Worm (Caenorhabditis elegans): ENCODE measurements around the gene Y82E9BL.1.

Y82E9BL.1 gene

ce11 chrIII:1347003-1347402, 8.2 kb downstream of the Y82E9BL.1 start:
- no peak for TF ChIP-seq flt-1 (GFP tag; IDR thresholded peaks at IDR 0.05)
- no peak for TF ChIP-seq tbx-37 (GFP tag; conservative IDR thresholded peaks at IDR 0.05)
- TF ChIP-seq ama-1 (optimal IDR thresholded peaks at IDR 0.05): no peak

ce11 chrIII:1345694-1346093, 9.5 kb downstream of the Y82E9BL.1 start, which contains the start of gene Y82E9BL.6:
Gene Y82E9BL.6, minus strand, starts transcription at chrIII:1345794.
- TF ChIP-seq pes-1 (GFP tag; IDR thresholded peaks at IDR 0.05): no peak

ce11 chrIII:1342919-1343419, 12.3 kb downstream of the Y82E9BL.1 start, which contains the start of gene fbxa-27:
Gene fbxa-27, plus strand, starts transcription at chrIII:1342969.
- TF ChIP-seq hmbx-1 (tag; optimal IDR thresholded peaks at IDR 0.05): no peak
- TF ChIP-seq hnd-1 (tag; optimal IDR thresholded peaks at IDR 0.05): no peak
- TF ChIP-seq flt-1 (GFP tag; IDR thresholded peaks at IDR 0.05): no peak
- TF ChIP-seq sea-1 (GFP tag; conservative IDR thresholded peaks at IDR 0.05): no peak
- no peak for TF ChIP-seq tra-4 (tag; optimal IDR thresholded peaks at IDR 0.05)
- no peak for TF ChIP-seq ets-7 (tag; optimal IDR thresholded peaks at IDR 0.05)
- no peak for TF ChIP-seq tbx-37 (GFP tag; conservative IDR thresholded peaks at IDR 0.05)
- no peak for TF ChIP-seq aly-1 (tag; optimal IDR thresholded peaks at IDR 0.05)
- TF ChIP-seq ama-1 (optimal IDR thresholded peaks at IDR 0.05): no peak
- TF ChIP-seq ceh-36 (tag; optimal IDR thresholded peaks at IDR 0.05): no peak
- TF ChIP-seq tbx-11 (GFP tag; IDR thresholded peaks at IDR 0.05): no peak
- no peak for TF ChIP-seq hmg-4 (GFP tag; optimal IDR thresholded peaks at IDR 0.05)
- no peak for TF ChIP-seq scrt-1 (GFP tag; IDR thresholded peaks at IDR 0.05)
- TF ChIP-seq B0310.2 (tag; optimal IDR thresholded peaks at IDR 0.05): no peak
- no peak for TF ChIP-seq pes-1 (GFP tag; IDR thresholded peaks at IDR 0.05)
- no peak for TF ChIP-seq ceh-13 (GFP tag; optimal IDR thresholded peaks at IDR 0.05)
- TF ChIP-seq F13C5.2 (tag; optimal IDR thresholded peaks at IDR 0.05): no peak

- TF ChIP-seq scrt-1 (GFP tag; IDR thresholded peaks at IDR 0.05) (no peak), pes-1 (GFP tag; IDR thresholded peaks at IDR 0.05) (no peak), aly-1 (tag; optimal IDR thresholded peaks at IDR 0.05) (no peak), sea-1 (GFP tag; conservative IDR thresholded peaks at IDR 0.05) (no peak), tbx-37 (GFP tag; conservative IDR thresholded peaks at IDR 0.05) (no peak), F13C5.2 (tag; optimal IDR thresholded peaks at IDR 0.05) (no peak), ets-7 (tag; optimal IDR thresholded peaks at IDR 0.05) (no peak), ceh-36 (tag; optimal IDR thresholded peaks at IDR 0.05) (no peak), ceh-13 (GFP tag; optimal IDR thresholded peaks at IDR 0.05) (no peak), ama-1 (optimal IDR thresholded peaks at IDR 0.05) (no peak), hmbx-1 (tag; optimal IDR thresholded peaks at IDR 0.05) (no peak), tra-4 (tag; optimal IDR thresholded peaks at IDR 0.05) (no peak), B0310.2 (tag; optimal IDR thresholded peaks at IDR 0.05) (no peak), tbx-11 (GFP tag; IDR thresholded peaks at IDR 0.05) (no peak), hmg-4 (GFP tag; optimal IDR thresholded peaks at IDR 0.05) (no peak)
These were observed 12.7 kb downstream of the Y82E9BL.1 start, which contains the start of gene fbxa-26 for ce11 chrIII:1342488-1342887. Gene fbxa-26, minus strand, starts transcription at chrIII:1342522.

- TF ChIP-seq tbx-37 (GFP tag; conservative IDR thresholded peaks at IDR 0.05) (no peak), tbx-11 (GFP tag; IDR thresholded peaks at IDR 0.05) (no peak), ceh-13 (GFP tag; optimal IDR thresholded peaks at IDR 0.05) (no peak), ama-1 (optimal IDR thresholded peaks at IDR 0.05) (no peak), hmg-4 (GFP tag; optimal IDR thresholded peaks at IDR 0.05) (no peak), hmbx-1 (tag; optimal IDR thresholded peaks at IDR 0.05) (no peak), pes-1 (GFP tag; IDR thresholded peaks at IDR 0.05) (no peak), flt-1 (GFP tag; IDR thresholded peaks at IDR 0.05) (no peak), sea-1 (GFP tag; conservative IDR thresholded peaks at IDR 0.05) (no peak), aly-1 (tag; optimal IDR thresholded peaks at IDR 0.05) (no peak), ets-7 (tag; optimal IDR thresholded peaks at IDR 0.05) (no peak), B0310.2 (tag; optimal IDR thresholded peaks at IDR 0.05) (no peak), scrt-1 (GFP tag; IDR thresholded peaks at IDR 0.05) (no peak), ceh-36 (tag; optimal IDR thresholded peaks at IDR 0.05) (no peak), hnd-1 (tag; optimal IDR thresholded peaks at IDR 0.05) (no peak)
These were observed 15.0 kb downstream of the Y82E9BL.1 start, which contains the start of gene fbxa-5 for ce11 chrIII:1340240-1340639. Gene fbxa-5, minus strand, starts transcription at chrIII:1340340.

- TF ChIP-seq B0310.2 (tag; optimal IDR thresholded peaks at IDR 0.05) (no peak), flt-1 (GFP tag; IDR thresholded peaks at IDR 0.05) (no peak), hmg-4 (GFP tag; optimal IDR thresholded peaks at IDR 0.05) (no peak), tbx-37 (GFP tag; conservative IDR thresholded peaks at IDR 0.05) (no peak), ceh-13 (GFP tag; optimal IDR thresholded peaks at IDR 0.05) (no peak), tra-4 (tag; optimal IDR thresholded peaks at IDR 0.05) (no peak), tbx-11 (GFP tag; IDR thresholded peaks at IDR 0.05) (no peak), ceh-36 (tag; optimal IDR thresholded peaks at IDR 0.05) (no peak), scrt-1 (GFP tag; IDR thresholded peaks at IDR 0.05) (no peak), hnd-1 (tag; optimal IDR thresholded peaks at IDR 0.05) (no peak), pes-1 (GFP tag; IDR thresholded peaks at IDR 0.05) (no peak), F13C5.2 (tag; optimal IDR thresholded peaks at IDR 0.05) (no peak), aly-1 (tag; optimal IDR thresholded peaks at IDR 0.05) (no peak), hmbx-1 (tag; optimal IDR thresholded peaks at IDR 0.05) (no peak), ets-7 (tag; optimal IDR thresholded peaks at IDR 0.05) (no peak)
These were observed 23.3 kb downstream of the Y82E9BL.1 start, which contains the start of gene Y82E9BL.19 for ce11 chrIII:1331894-1332293. Gene Y82E9BL.19, plus strand, starts transcription at chrIII:1332016.

- TF ChIP-seq ceh-13 (GFP tag; optimal IDR thresholded peaks at IDR 0.05) (no peak), ets-7 (tag; optimal IDR thresholded peaks at IDR 0.05) (no peak), flt-1 (GFP tag; IDR thresholded peaks at IDR 0.05) (no peak), aly-1 (tag; optimal IDR thresholded peaks at IDR 0.05) (no peak), tbx-11 (GFP tag; IDR thresholded peaks at IDR 0.05) (no peak), scrt-1 (GFP tag; IDR thresholded peaks at IDR 0.05) (no peak), tra-4 (tag; optimal IDR thresholded peaks at IDR 0.05) (no peak), B0310.2 (tag; optimal IDR thresholded peaks at IDR 0.05) (no peak), ceh-36 (tag; optimal IDR thresholded peaks at IDR 0.05) (no peak), pes-1 (GFP tag; IDR thresholded peaks at IDR 0.05) (no peak), hnd-1 (tag; optimal IDR thresholded peaks at IDR 0.05) (no peak), sea-1 (GFP tag; conservative IDR thresholded peaks at IDR 0.05) (no peak), hmbx-1 (tag; optimal IDR thresholded peaks at IDR 0.05) (no peak), tbx-37 (GFP tag; conservative IDR thresholded peaks at IDR 0.05) (no peak), F13C5.2 (tag; optimal IDR thresholded peaks at IDR 0.05) (no peak), hmg-4 (GFP tag; optimal IDR thresholded peaks at IDR 0.05) (no peak), ama-1 (optimal IDR thresholded peaks at IDR 0.05) (no peak)
These were observed 28.7 kb downstream of the Y82E9BL.1 start, which contains the start of gene Y82E9BL.18 for ce11 chrIII:1326490-1326889. Gene Y82E9BL.18, plus strand, starts transcription at chrIII:1326790.
